Fruit fly (Drosophila melanogaster) S2 (cell line): ENCODE measurements around the gene Hmgcr.

Experiments used
- CG8478 ChIP-seq: fragments of >200 bp; optimal IDR thresholded peaks from 2 replicates; lab custom pipeline; 2018
- CTCF ChIP-seq, 2 experiments: fragments of >200 bp; optimal IDR thresholded peaks; 2 replicates each; lab custom pipeline; 2018

DNA sequence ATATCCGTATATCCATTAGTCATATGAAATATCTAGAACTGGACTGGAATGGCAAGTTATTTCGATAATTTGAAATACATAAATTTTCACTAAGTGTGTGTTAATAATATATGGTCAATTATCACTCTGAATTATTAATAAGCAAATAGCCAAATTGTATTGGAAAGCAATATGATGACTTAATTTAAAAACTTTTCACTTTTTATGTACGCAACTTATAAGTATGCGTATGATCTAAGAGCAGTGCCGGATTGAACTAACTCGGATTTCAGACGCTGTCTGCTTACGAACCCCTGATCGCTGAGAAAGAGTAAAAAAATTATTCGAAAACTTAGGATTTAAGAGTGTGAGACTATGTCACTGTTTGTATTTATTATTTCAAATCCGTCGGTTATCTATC is 11.6 kb upstream of the Hmgcr start, which contains the start of gene CG10232:
- TF ChIP-seq CTCF (optimal IDR thresholded peaks at IDR 0.05; lab: Kevin White, UChicago), result no peak
- TF ChIP-seq CG8478 (lab: Kevin White, UChicago), result no peak
